Worm (Caenorhabditis elegans): ENCODE measurements around the gene nhr-39.

ce11 chrV:9287460-9287859 lies 15.7 kb upstream of the nhr-39 start, which contains the start of gene lron-2:
- TF ChIP-seq elt-3 (tag; optimal IDR thresholded peaks at IDR 0.05) (no peak), snpc-4 (tag; optimal IDR thresholded peaks at IDR 0.05) (no peak), ceh-43 (GFP tag; optimal IDR thresholded peaks at IDR 0.05) (no peak), sptf-1 (tag; optimal IDR thresholded peaks at IDR 0.05) (no peak), blmp-1 (tag; optimal IDR thresholded peaks at IDR 0.05) (no peak), lsy-2 (tag; optimal IDR thresholded peaks at IDR 0.05) (no peak), mep-1 (tag; optimal IDR thresholded peaks at IDR 0.05) (no peak)

Data from whole organism, mixed stage, embryonic.